Worm (Caenorhabditis elegans): ENCODE data around the gene ZK673.11.
"Not testable (repeated sequence)": the region's sequence is repeated elsewhere in the genome, so short reads cannot be mapped to it uniquely, and the experiment has no call there.

ZK673.11 gene

DNA sequence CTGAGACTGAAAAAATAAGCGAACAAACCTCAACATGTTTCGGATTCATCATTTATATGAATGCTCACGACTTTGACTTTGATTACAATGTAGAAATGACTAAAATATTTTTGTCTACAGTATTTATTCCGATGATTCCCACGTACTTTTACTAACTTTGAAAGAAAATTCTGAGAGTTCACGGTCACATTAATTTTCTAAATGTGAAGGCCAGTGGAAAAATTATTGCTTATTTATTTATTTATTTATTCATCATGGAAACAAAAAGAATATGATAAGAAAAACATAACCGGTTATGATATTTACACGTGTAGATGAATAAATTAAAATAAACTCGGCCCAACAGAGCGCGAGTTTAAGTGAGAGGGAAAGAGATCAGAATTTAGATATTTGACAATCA is 36.0 kb downstream of the ZK673.11 start, which contains the start of gene ZK666.8:
ZK666.8 (minus strand) TSS at position 101 of the 400 bp plus-strand sequence.
- not testable (repeated sequence) for TF ChIP-seq unc-39 (tag; optimal IDR thresholded peaks at IDR 0.05); T26A8.4 (GFP tag; IDR thresholded peaks at IDR 0.05); daf-16 (GFP tag; optimal IDR thresholded peaks at IDR 0.05); daf-16 (tag; optimal IDR thresholded peaks at IDR 0.05)

DNA sequence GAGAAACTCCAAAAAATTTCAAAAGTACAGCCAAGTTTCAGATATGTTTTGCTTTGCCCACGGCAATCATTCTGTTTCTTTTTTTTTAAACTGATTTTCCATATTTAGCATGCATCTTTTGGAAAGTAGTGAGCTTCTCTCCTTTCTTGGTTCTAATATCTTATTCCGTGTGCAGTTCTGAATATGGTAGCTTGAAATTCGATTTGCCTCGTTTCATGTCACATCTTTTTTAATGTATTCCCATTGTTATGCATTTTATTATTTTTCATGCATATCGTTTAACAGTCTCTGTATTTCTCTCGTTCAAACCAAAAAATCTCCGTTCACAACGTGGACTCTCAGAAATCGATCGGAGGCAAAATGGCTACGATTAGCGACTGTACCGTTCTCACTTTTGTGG is 37.4 kb downstream of the ZK673.11 start, which contains the start of gene ZK666.14:
ZK666.14 (plus strand) TSS at position 301 of the 400 bp plus-strand sequence.
- TF ChIP-seq ama-1 (optimal IDR thresholded peaks at IDR 0.05) (no peak), F37D6.2 (tag; optimal IDR thresholded peaks at IDR 0.05) (no peak), T26A8.4 (GFP tag; IDR thresholded peaks at IDR 0.05) (no peak), F44E2.7 (GFP tag; IDR thresholded peaks at IDR 0.05) (no peak), duxl-1 (tag; optimal IDR thresholded peaks at IDR 0.05; ENCODE audit: poor library complexity) (no peak), cey-2 (tag; optimal IDR thresholded peaks at IDR 0.05; ENCODE audit: borderline replicate concordance, insufficient read depth) (no peak), lin-1 (GFP tag; IDR thresholded peaks at IDR 0.05) (no peak), daf-19 (GFP tag; conservative IDR thresholded peaks at IDR 0.05) (no peak), zfp-2 (tag; optimal IDR thresholded peaks at IDR 0.05) (no peak), attf-4 (tag; optimal IDR thresholded peaks at IDR 0.05) (no peak)

DNA sequence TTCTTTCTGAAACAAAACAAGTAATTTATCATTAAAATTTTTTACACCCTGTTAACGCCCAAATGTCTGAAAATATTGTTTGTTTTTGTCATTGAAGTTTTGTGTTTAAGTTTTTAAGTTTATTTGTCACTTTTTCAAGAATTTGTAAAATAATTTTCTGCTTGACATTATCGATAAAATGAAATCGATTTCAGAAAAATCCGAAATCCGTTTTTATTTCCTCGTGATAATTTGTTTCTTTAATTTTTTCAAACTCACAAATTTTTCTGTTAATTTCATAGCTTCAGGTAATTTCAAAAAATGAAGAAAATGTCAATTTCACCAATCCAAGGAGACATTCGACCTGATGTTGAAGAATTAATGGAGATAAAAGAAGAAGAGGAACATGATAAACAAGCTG is 38.8 kb downstream of the ZK673.11 start, which contains the start of gene ZK666.12:
ZK666.12 (plus strand) TSS at position 301 of the 400 bp plus-strand sequence.
- TF ChIP-seq dmd-8 (GFP tag; IDR thresholded peaks at IDR 0.05) = no peak
- no peak for TF ChIP-seq ceh-20 (GFP tag; IDR thresholded peaks at IDR 0.05)
- TF ChIP-seq dve-1 (tag; optimal IDR thresholded peaks at IDR 0.05; ENCODE audit: insufficient read depth) = no peak
- TF ChIP-seq T20F7.1 (GFP tag; optimal IDR thresholded peaks at IDR 0.05) = no peak
- no peak for TF ChIP-seq F26F4.8 (GFP tag; conservative IDR thresholded peaks at IDR 0.05)
- TF ChIP-seq cey-2 (tag; optimal IDR thresholded peaks at IDR 0.05; ENCODE audit: borderline replicate concordance, insufficient read depth) = no peak
- TF ChIP-seq mxl-3 (GFP tag; optimal IDR thresholded peaks at IDR 0.05) = no peak
- TF ChIP-seq lim-7 (GFP tag; IDR thresholded peaks at IDR 0.05) = no peak
- TF ChIP-seq lin-13 (GFP tag; optimal IDR thresholded peaks at IDR 0.05) = no peak
- TF ChIP-seq lin-15B (tag; optimal IDR thresholded peaks at IDR 0.05) = no peak

DNA sequence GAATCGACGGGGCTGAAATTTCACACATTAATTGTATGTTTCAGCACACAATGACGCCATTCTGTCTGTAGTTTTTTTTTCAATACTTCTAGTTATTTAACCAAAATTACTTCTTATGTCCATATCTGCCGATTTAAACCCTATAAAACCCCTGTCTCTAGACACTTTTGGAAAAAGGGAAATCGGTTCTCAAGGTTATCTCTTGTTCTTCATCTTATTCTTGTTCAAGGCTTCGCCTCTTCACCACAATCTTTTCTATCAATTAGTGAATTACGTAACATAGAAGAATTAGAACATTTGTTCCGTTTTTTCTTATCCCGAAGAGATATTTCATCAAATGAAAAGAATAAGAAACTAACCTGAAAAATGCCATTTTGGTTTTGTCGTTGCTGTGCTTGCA is 43.6 kb downstream of the ZK673.11 start:
- TF ChIP-seq lin-29 (GFP tag; IDR thresholded peaks at IDR 0.05) (no peak), mxl-2 (GFP tag; conservative IDR thresholded peaks at IDR 0.05) (no peak), Y48G9A.11 (GFP tag; IDR thresholded peaks at IDR 0.05) (no peak), arid-1 (GFP tag; conservative IDR thresholded peaks at IDR 0.05) (no peak), F26F4.8 (GFP tag; conservative IDR thresholded peaks at IDR 0.05) (no peak), nhr-11 (tag; optimal IDR thresholded peaks at IDR 0.05) (no peak), Y105C5A.15 (GFP tag; IDR thresholded peaks at IDR 0.05) (no peak), ceh-44 (GFP tag; IDR thresholded peaks at IDR 0.05) (no peak), duxl-1 (tag; optimal IDR thresholded peaks at IDR 0.05; ENCODE audit: poor library complexity) (peak; percentile 8), nhr-25 (tag; optimal IDR thresholded peaks at IDR 0.05; ENCODE audit: borderline replicate concordance, insufficient read depth) (no peak), T26A8.4 (GFP tag; IDR thresholded peaks at IDR 0.05) (no peak), unc-39 (tag; optimal IDR thresholded peaks at IDR 0.05) (no peak), unc-62 (GFP tag; optimal IDR thresholded peaks at IDR 0.05 in 1 of 2) (peak in 1 of 2 experiments; percentile 54), unc-62 (tag; optimal IDR thresholded peaks at IDR 0.05) (no peak), nhr-28 (tag; optimal IDR thresholded peaks at IDR 0.05) (peak; percentile 19), nhr-102 (tag; optimal IDR thresholded peaks at IDR 0.05) (no peak), mep-1 (tag; optimal IDR thresholded peaks at IDR 0.05) (peak; percentile 5), fos-1 (tag; optimal IDR thresholded peaks at IDR 0.05) (no peak)
